Worm (Caenorhabditis elegans): ENCODE data around the gene cdr-6.

cdr-6 gene

DNA sequence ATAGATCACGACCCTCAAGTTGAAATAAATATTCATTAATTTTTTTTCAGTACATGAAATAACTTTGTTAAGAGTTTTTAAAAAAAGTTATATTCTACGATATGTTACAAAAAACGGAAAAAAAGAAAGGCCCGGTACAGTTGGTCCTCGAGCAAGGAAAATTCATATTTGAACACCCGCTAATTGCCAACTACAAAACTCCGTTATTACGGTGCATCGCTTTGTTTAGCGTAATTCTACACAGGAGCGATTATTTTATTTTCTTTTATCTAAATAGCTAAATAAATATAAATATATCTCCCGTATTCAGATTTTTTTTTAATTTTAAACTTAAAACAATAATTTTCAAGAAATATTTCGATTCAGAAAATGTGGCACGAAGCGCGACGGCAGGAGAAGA lies 36.9 kb upstream of the cdr-6 start, which contains the start of gene F28C1.1 (continued):
- TF ChIP-seq F37D6.2 (tag; optimal IDR thresholded peaks at IDR 0.05) (no peak), dmd-8 (GFP tag; IDR thresholded peaks at IDR 0.05) (no peak), fos-1 (tag; optimal IDR thresholded peaks at IDR 0.05) (no peak), ztf-11 (tag; optimal IDR thresholded peaks at IDR 0.05) (no peak), ZK546.5 (tag; optimal IDR thresholded peaks at IDR 0.05) (no peak), R02D3.7 (tag; optimal IDR thresholded peaks at IDR 0.05) (peak; percentile 16), ctbp-1 (GFP tag; IDR thresholded peaks at IDR 0.05) (no peak), cey-2 (tag; optimal IDR thresholded peaks at IDR 0.05; ENCODE audit: borderline replicate concordance, insufficient read depth) (no peak), dpl-1 (GFP tag; optimal IDR thresholded peaks at IDR 0.05) (peak; percentile 84), dmd-6 (GFP tag; IDR thresholded peaks at IDR 0.05) (no peak), daf-16 (GFP tag; optimal IDR thresholded peaks at IDR 0.05) (no peak), daf-16 (tag; optimal IDR thresholded peaks at IDR 0.05) (no peak), madf-5 (GFP tag; IDR thresholded peaks at IDR 0.05) (no peak), unc-39 (tag; optimal IDR thresholded peaks at IDR 0.05) (no peak), mdt-29 (GFP tag; IDR thresholded peaks at IDR 0.05) (no peak), lin-13 (GFP tag; optimal IDR thresholded peaks at IDR 0.05) (no peak), ceh-62 (tag; optimal IDR thresholded peaks at IDR 0.05) (no peak), gei-8 (GFP tag; optimal IDR thresholded peaks at IDR 0.05) (no peak)

DNA sequence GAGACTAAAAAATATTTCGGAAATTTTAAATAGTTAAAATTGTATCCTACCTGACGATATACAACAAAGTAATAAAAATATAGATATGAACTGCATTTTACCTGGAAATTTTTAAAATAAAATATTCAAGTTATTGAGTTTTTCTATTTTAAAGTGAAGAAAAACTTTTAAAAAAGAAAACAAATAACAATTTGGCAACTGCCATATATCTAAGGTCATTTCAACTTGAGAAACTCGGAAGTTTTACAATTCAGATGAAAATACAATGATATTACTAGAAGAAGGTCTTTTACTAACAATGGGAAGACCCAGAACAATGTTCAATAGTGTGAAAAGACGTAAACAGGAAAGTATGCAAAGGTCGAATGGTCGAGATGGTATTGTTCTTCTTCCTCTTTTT lies 36.4 kb upstream of the cdr-6 start, which contains the start of gene C54D10.10:
Gene C54D10.10 (minus strand): TSS at position 101 of the 400 bp plus-strand sequence.
- TF ChIP-seq ztf-7 (tag; optimal IDR thresholded peaks at IDR 0.05), result no peak
- TF ChIP-seq pqm-1 (tag; optimal IDR thresholded peaks at IDR 0.05), result no peak
- no peak for TF ChIP-seq F26F4.8 (GFP tag; conservative IDR thresholded peaks at IDR 0.05)
- TF ChIP-seq ceh-32 (tag; optimal IDR thresholded peaks at IDR 0.05; ENCODE audit: poor library complexity), result no peak
- TF ChIP-seq daf-12 (tag; optimal IDR thresholded peaks at IDR 0.05), result no peak
- TF ChIP-seq nhr-111 (GFP tag; optimal IDR thresholded peaks at IDR 0.05), result no peak
- no peak for TF ChIP-seq T20F7.1 (GFP tag; optimal IDR thresholded peaks at IDR 0.05)
- TF ChIP-seq F10B5.3 (tag; optimal IDR thresholded peaks at IDR 0.05), result no peak
- TF ChIP-seq gei-8 (GFP tag; optimal IDR thresholded peaks at IDR 0.05), result no peak
- TF ChIP-seq mdl-1 (tag; optimal IDR thresholded peaks at IDR 0.05), result no peak
- TF ChIP-seq nhr-76 (tag; optimal IDR thresholded peaks at IDR 0.05), result no peak
- no peak for TF ChIP-seq lin-29 (GFP tag; IDR thresholded peaks at IDR 0.05)
- TF ChIP-seq unc-62 (GFP tag; optimal IDR thresholded peaks at IDR 0.05 in 1 of 2), result no peak
- TF ChIP-seq unc-62 (tag; optimal IDR thresholded peaks at IDR 0.05), result no peak
- TF ChIP-seq lin-15B (tag; optimal IDR thresholded peaks at IDR 0.05), result no peak
- no peak for TF ChIP-seq rbr-2 (tag; optimal IDR thresholded peaks at IDR 0.05)
- no peak for TF ChIP-seq ceh-62 (tag; optimal IDR thresholded peaks at IDR 0.05)

DNA sequence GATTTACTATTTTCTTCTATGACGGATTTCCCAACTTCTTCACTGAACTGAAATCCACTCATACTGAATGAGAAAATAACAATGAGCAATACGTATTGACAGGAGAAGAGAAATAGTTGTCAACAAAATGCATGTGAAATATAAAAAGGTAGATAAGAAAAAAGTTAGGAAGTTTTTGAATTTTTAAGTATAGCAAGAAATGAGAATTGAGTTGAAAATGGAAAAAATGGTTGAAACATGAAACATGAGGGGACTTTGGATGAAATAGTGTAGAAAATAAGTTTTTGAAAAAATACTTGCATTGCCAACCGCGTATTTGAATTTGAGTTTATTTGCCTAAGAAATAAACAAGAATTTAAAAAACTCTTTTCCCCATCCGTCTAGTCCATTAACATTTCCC lies 33.4 kb upstream of the cdr-6 start, which contains the start of the genes pals-38 and C54D10.9:
Gene pals-38 (minus strand): TSS at position 101 of the 400 bp plus-strand sequence.
Gene C54D10.9 (plus strand): TSS at position 259 of the 400 bp plus-strand sequence.
- TF ChIP-seq hmg-1.1 (GFP tag; IDR thresholded peaks at IDR 0.05) (no peak), daf-12 (tag; optimal IDR thresholded peaks at IDR 0.05) (no peak), R02D3.7 (tag; optimal IDR thresholded peaks at IDR 0.05) (no peak), F37D6.2 (tag; optimal IDR thresholded peaks at IDR 0.05) (no peak)

ce11 chrV:12443754-12444153 lies 30.3 kb upstream of the cdr-6 start, which contains the start of gene pals-39:
Gene pals-39 (minus strand): TSS chrV:12443854.
- TF ChIP-seq nhr-48 (tag; optimal IDR thresholded peaks at IDR 0.05) (no peak), hmg-1.1 (GFP tag; IDR thresholded peaks at IDR 0.05) (no peak), rbr-2 (tag; optimal IDR thresholded peaks at IDR 0.05) (no peak), lin-38 (GFP tag; IDR thresholded peaks at IDR 0.05) (no peak), Y48G9A.11 (GFP tag; IDR thresholded peaks at IDR 0.05) (no peak), pqm-1 (tag; optimal IDR thresholded peaks at IDR 0.05) (peak; percentile 21), ctbp-1 (GFP tag; IDR thresholded peaks at IDR 0.05) (no peak), daf-16 (GFP tag; optimal IDR thresholded peaks at IDR 0.05) (no peak), daf-16 (tag; optimal IDR thresholded peaks at IDR 0.05) (peak; percentile 64)

Measured in whole organism, L4 larva.